Worm (Caenorhabditis elegans) whole organism, young adult: ENCODE measurements around the gene usp-46.
A peak's percentile ranks its signal among the peaks of the same experiment; 100 is the strongest.

ENCODE experiments used
- D2030.7 ChIP-seq: fragments of 200-800 bp; sonication (Bioruptor generic); IDR thresholded peaks from 2 replicates; pipeline ENCODE4 v1.3.6; 2022; ENCODE audit warnings: missing genetic modification reagents, missing genetic modification characterization, missing compliant biosample characterization
- F10E7.11 ChIP-seq: sonication (generic microtip); optimal IDR thresholded peaks from 2 replicates; lab custom pipeline; 2017; ENCODE audit warnings: mild to moderate bottlenecking, missing genetic modification characterization, moderate library complexity, missing compliant biosample characterization
- F33H1.4 ChIP-seq: fragments of 200-800 bp; sonication (Bioruptor generic); IDR thresholded peaks from 2 replicates; pipeline ENCODE4 v1.3.6; 2022; ENCODE audit warnings: missing genetic modification reagents, missing genetic modification characterization, missing compliant biosample characterization
- F49E8.2 ChIP-seq: sonication (generic microtip); optimal IDR thresholded peaks from 3 replicates; lab custom pipeline; 2017; ENCODE audit warnings: missing genetic modification characterization, mild to moderate bottlenecking, missing compliant biosample characterization, antibody characterized with exemption, moderate library complexity; ENCODE audit not compliant: insufficient read depth
- F52B5.7 ChIP-seq: sonication (generic microtip); optimal IDR thresholded peaks from 2 replicates; lab custom pipeline; 2016; ENCODE audit warnings: mild to moderate bottlenecking, missing genetic modification characterization, missing compliant biosample characterization
- F57A8.1 ChIP-seq: fragments of 200-800 bp; sonication (Bioruptor generic); optimal IDR thresholded peaks from 2 replicates; lab custom pipeline; 2018; ENCODE audit warnings: mild to moderate bottlenecking, missing genetic modification characterization, moderate library complexity, missing compliant biosample characterization
- K12H6.12 ChIP-seq: fragments of 200-800 bp; sonication (Bioruptor generic); optimal IDR thresholded peaks from 2 replicates; lab custom pipeline; 2018; ENCODE audit warnings: mild to moderate bottlenecking, missing genetic modification characterization, missing compliant biosample characterization
- Y53G8AR.9 ChIP-seq: fragments of 200-800 bp; sonication (Bioruptor generic); conservative IDR thresholded peaks from 2 replicates; pipeline ENCODE4 v1.3.6; 2022; ENCODE audit warnings: missing genetic modification reagents, missing genetic modification characterization, missing compliant biosample characterization
- akir-1 ChIP-seq: fragments of 200-800 bp; sonication (Bioruptor generic); optimal IDR thresholded peaks from 2 replicates; lab custom pipeline; 2018; ENCODE audit warnings: mild to moderate bottlenecking, missing genetic modification characterization, moderate library complexity, missing compliant biosample characterization
- ama-1 ChIP-seq, 3 experiments: fragments of 150-350 bp in 1 of 3; sonication (generic microtip) in 2 of 3; optimal IDR thresholded peaks; 2 replicates each; lab custom pipeline; 2014 to 2018; ENCODE audit warnings: missing biosample characterization in 2 of 3, missing genetic modification characterization in 2 of 3, missing genetic modification reagents in 2 of 3
- attf-3 ChIP-seq: fragments of 200-800 bp; sonication (Bioruptor generic); conservative IDR thresholded peaks from 2 replicates; pipeline ENCODE4 v1.3.6; 2022; ENCODE audit warnings: missing genetic modification reagents, missing genetic modification characterization, missing compliant biosample characterization
- attf-5 ChIP-seq: fragments of 200-800 bp; sonication (Bioruptor generic); optimal IDR thresholded peaks from 2 replicates; lab custom pipeline; 2018; ENCODE audit warnings: mild to moderate bottlenecking, missing genetic modification characterization, missing compliant biosample characterization
- cebp-1 ChIP-seq, 2 experiments: fragments of 200-800 bp in 1 of 2; sonication (Bioruptor generic) in 1 of 2; sonication (generic microtip) in 1 of 2; IDR thresholded peaks in 1 of 2; optimal IDR thresholded peaks in 1 of 2; 2 replicates each; pipeline versions ENCODE4 v1.3.6 to Lab custom; 2017 to 2022; ENCODE audit warnings: missing compliant biosample characterization in 2 of 2, missing genetic modification characterization in 2 of 2, mild to moderate bottlenecking in 1 of 2, missing genetic modification reagents in 1 of 2, moderate library complexity in 1 of 2
- ceh-40 ChIP-seq: fragments of 200-800 bp; sonication (Bioruptor generic); IDR thresholded peaks from 2 replicates; pipeline ENCODE4 v1.3.6; 2022; ENCODE audit warnings: missing genetic modification characterization, missing compliant biosample characterization
- ceh-58 ChIP-seq: fragments of 200-800 bp; sonication (Bioruptor generic); IDR thresholded peaks from 2 replicates; pipeline ENCODE4 v1.3.6; 2022; ENCODE audit warnings: missing genetic modification characterization, missing compliant biosample characterization
- ceh-79 ChIP-seq: sonication (generic microtip); optimal IDR thresholded peaks from 2 replicates; lab custom pipeline; 2017; ENCODE audit warnings: mild to moderate bottlenecking, missing genetic modification characterization, missing compliant biosample characterization
- dox-1 ChIP-seq: fragments of 200-800 bp; sonication (Bioruptor generic); IDR thresholded peaks from 2 replicates; pipeline ENCODE4 v1.3.6; 2022; ENCODE audit warnings: missing genetic modification reagents, missing genetic modification characterization, missing compliant biosample characterization
- dpff-1 ChIP-seq: sonication (generic microtip); optimal IDR thresholded peaks from 2 replicates; lab custom pipeline; 2017; ENCODE audit warnings: mild to moderate bottlenecking, missing genetic modification characterization, missing compliant biosample characterization
- efl-1 ChIP-seq: fragments of 150-350 bp; optimal IDR thresholded peaks from 2 replicates; lab custom pipeline; 2014; ENCODE audit warnings: missing biosample characterization, missing genetic modification reagents, missing genetic modification characterization
- hmg-1.2 ChIP-seq: fragments of 200-800 bp; sonication (Bioruptor generic); IDR thresholded peaks from 2 replicates; pipeline ENCODE4 v1.3.6; 2022; ENCODE audit warnings: missing genetic modification reagents, missing genetic modification characterization, missing compliant biosample characterization
- hmg-20 ChIP-seq: fragments of 200-800 bp; sonication (Bioruptor generic); IDR thresholded peaks from 2 replicates; pipeline ENCODE4 v1.3.6; 2022; ENCODE audit warnings: missing genetic modification reagents, missing genetic modification characterization, missing compliant biosample characterization
- lin-35 ChIP-seq, 3 experiments: fragments of 150-350 bp in 2 of 3; sonication (generic microtip) in 1 of 3; optimal IDR thresholded peaks; 2 replicates each; lab custom pipeline; 2014 to 2018; ENCODE audit warnings: missing biosample characterization in 3 of 3, missing genetic modification characterization in 3 of 3, missing genetic modification reagents in 3 of 3
- lin-54 ChIP-seq: fragments of 200-800 bp; sonication (Bioruptor generic); optimal IDR thresholded peaks from 2 replicates; lab custom pipeline; 2018; ENCODE audit warnings: mild to moderate bottlenecking, missing genetic modification characterization, missing compliant biosample characterization
- lsl-1 ChIP-seq: fragments of 200-800 bp; sonication (Bioruptor generic); optimal IDR thresholded peaks from 2 replicates; lab custom pipeline; 2018; ENCODE audit warnings: mild to moderate bottlenecking, missing genetic modification characterization, moderate library complexity, missing compliant biosample characterization
- lsy-27 ChIP-seq: sonication (generic microtip); optimal IDR thresholded peaks from 2 replicates; lab custom pipeline; 2017; ENCODE audit warnings: missing genetic modification characterization, mild to moderate bottlenecking, missing compliant biosample characterization, antibody characterized with exemption, missing genotype, borderline replicate concordance; ENCODE audit not compliant: insufficient read depth
- madf-6 ChIP-seq: fragments of 200-800 bp; sonication (Bioruptor generic); IDR thresholded peaks from 2 replicates; pipeline ENCODE4 v1.3.6; 2022; ENCODE audit warnings: missing genetic modification reagents, missing genetic modification characterization, missing compliant biosample characterization
- madf-8 ChIP-seq: fragments of 200-800 bp; sonication (Bioruptor generic); conservative IDR thresholded peaks from 2 replicates; pipeline ENCODE4 v1.3.6; 2022; ENCODE audit warnings: missing genetic modification reagents, missing genetic modification characterization, missing compliant biosample characterization
- nfyb-1 ChIP-seq: fragments of 200-800 bp; sonication (Bioruptor generic); IDR thresholded peaks from 2 replicates; pipeline ENCODE4 v1.3.6; 2022; ENCODE audit warnings: missing genetic modification reagents, missing genetic modification characterization, missing compliant biosample characterization
- nhr-27 ChIP-seq: fragments of 200-800 bp; sonication (Bioruptor generic); optimal IDR thresholded peaks from 2 replicates; lab custom pipeline; 2018; ENCODE audit warnings: mild to moderate bottlenecking, missing genetic modification characterization, moderate library complexity, missing compliant biosample characterization
- nhr-80 ChIP-seq: sonication (generic microtip); optimal IDR thresholded peaks from 2 replicates; lab custom pipeline; 2016; ENCODE audit warnings: missing genetic modification characterization, missing compliant biosample characterization
- nhr-90 ChIP-seq: sonication (generic microtip); optimal IDR thresholded peaks from 2 replicates; lab custom pipeline; 2016; ENCODE audit warnings: missing genotype, mild to moderate bottlenecking, missing genetic modification characterization, missing compliant biosample characterization
- pbrm-1 ChIP-seq: fragments of 200-800 bp; sonication (Bioruptor generic); IDR thresholded peaks from 2 replicates; pipeline ENCODE4 v1.3.6; 2022; ENCODE audit warnings: missing genetic modification reagents, missing genetic modification characterization, missing compliant biosample characterization
- rcor-1 ChIP-seq: fragments of 200-800 bp; sonication (Bioruptor generic); IDR thresholded peaks from 2 replicates; pipeline ENCODE4 v1.3.6; 2022; ENCODE audit warnings: missing genetic modification reagents, missing genetic modification characterization, missing compliant biosample characterization
- rpc-1 ChIP-seq, 2 experiments: fragments of 150-350 bp in 1 of 2; sonication (generic microtip) in 1 of 2; optimal IDR thresholded peaks; 2 replicates each; lab custom pipeline; 2014 to 2018; ENCODE audit warnings: missing biosample characterization in 1 of 2, missing genetic modification characterization in 1 of 2, missing genetic modification reagents in 1 of 2, missing genotype in 1 of 2
- snpc-1.1 ChIP-seq: sonication (generic microtip); optimal IDR thresholded peaks from 2 replicates; lab custom pipeline; 2017; ENCODE audit warnings: missing genetic modification characterization, mild to moderate bottlenecking, missing compliant biosample characterization, antibody characterized with exemption, moderate library complexity, missing genotype, missing genetic modification reagents; ENCODE audit not compliant: insufficient read depth
- snpc-3.4 ChIP-seq: sonication (generic microtip); optimal IDR thresholded peaks from 2 replicates; lab custom pipeline; 2017; ENCODE audit warnings: missing genetic modification characterization, mild to moderate bottlenecking, missing compliant biosample characterization, antibody characterized with exemption, moderate library complexity, missing genotype, missing genetic modification reagents
- tbp1 ChIP-seq: fragments of 200-800 bp; sonication (Bioruptor generic); optimal IDR thresholded peaks from 2 replicates; lab custom pipeline; 2018; ENCODE audit warnings: mild to moderate bottlenecking, missing genetic modification characterization, missing compliant biosample characterization
- tlf-1 ChIP-seq: fragments of 200-800 bp; sonication (Bioruptor generic); optimal IDR thresholded peaks from 2 replicates; lab custom pipeline; 2018; ENCODE audit warnings: mild to moderate bottlenecking, missing genetic modification characterization, missing compliant biosample characterization
- zfh-2 ChIP-seq: fragments of 200-800 bp; sonication (Bioruptor generic); conservative IDR thresholded peaks from 2 replicates; pipeline ENCODE4 v1.3.6; 2022; ENCODE audit warnings: missing genetic modification reagents, missing genetic modification characterization, missing compliant biosample characterization
- ztf-18 ChIP-seq: sonication (generic microtip); optimal IDR thresholded peaks from 2 replicates; lab custom pipeline; 2016; ENCODE audit warnings: missing genotype, mild to moderate bottlenecking, missing genetic modification characterization, missing compliant biosample characterization
- ztf-25 ChIP-seq: fragments of 200-800 bp; sonication (Bioruptor generic); IDR thresholded peaks from 2 replicates; pipeline ENCODE4 v1.3.6; 2022; ENCODE audit warnings: missing genetic modification reagents, missing genetic modification characterization, missing compliant biosample characterization
- ztf-6 ChIP-seq: fragments of 200-800 bp; sonication (Bioruptor generic); IDR thresholded peaks from 2 replicates; pipeline ENCODE4 v1.3.6; 2022; ENCODE audit warnings: missing genetic modification reagents, missing genetic modification characterization, missing compliant biosample characterization

Gene usp-46

DNA sequence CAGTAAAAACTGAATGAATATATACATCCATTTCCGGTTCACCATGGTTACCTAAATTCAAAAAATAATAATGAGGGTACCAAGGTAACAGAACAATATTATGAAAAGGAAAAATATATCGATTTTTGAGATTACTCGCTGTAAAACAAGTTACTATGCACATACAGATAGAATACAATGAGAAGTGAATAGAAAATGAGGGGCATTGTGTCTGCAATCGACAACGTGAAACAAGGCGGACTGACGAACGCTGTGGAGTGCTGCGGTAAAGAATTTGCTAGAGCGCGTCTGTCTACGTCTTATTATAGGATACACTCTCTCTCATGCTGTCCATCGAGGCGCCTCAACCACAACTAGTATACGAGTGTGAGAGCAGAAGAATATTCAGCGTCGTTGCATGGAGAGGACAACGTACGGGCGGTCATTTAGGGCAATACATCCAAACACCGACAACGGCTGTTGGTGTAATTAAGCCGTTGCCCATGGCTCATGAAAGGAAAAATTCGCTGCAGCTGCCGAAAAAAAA, 40.7 kb downstream of the usp-46 start, which contains the start of gene cnx-1:
TSS of gene cnx-1 (minus strand) at position 51 of the 526 bp plus-strand sequence.
- TF ChIP-seq F52B5.7, result no peak
- no peak for TF ChIP-seq tbp1
- no peak for TF ChIP-seq ceh-79 (tag; lab: Kevin White, UChicago)
- TF ChIP-seq dox-1 (GFP tag; lab: Robert Waterston, UW), result peak; percentile 8; the same call in 1 of the 2 replicates
- TF ChIP-seq Y53G8AR.9 (GFP tag; lab: Robert Waterston, UW), result 0 out of 2 replicates have a peak, but pooled peaks have one; percentile 15
- TF ChIP-seq pbrm-1 (GFP tag; lab: Robert Waterston, UW), result peak; percentile 42; the same call in 1 of the 2 replicates
- TF ChIP-seq F10E7.11, result no peak
- TF ChIP-seq hmg-1.2 (GFP tag; lab: Robert Waterston, UW), result peak; percentile 37; the same call in 1 of the 2 replicates
- no peak for TF ChIP-seq D2030.7 (GFP tag; lab: Robert Waterston, UW)
- no peak for TF ChIP-seq F57A8.1
- TF ChIP-seq ztf-25 (GFP tag; lab: Robert Waterston, UW), result no peak
- TF ChIP-seq nhr-80, result peak; percentile 2
- TF ChIP-seq ceh-40, result no peak
- 0 out of 2 replicates have a peak, but pooled peaks have one; percentile 35 for TF ChIP-seq rcor-1 (GFP tag; lab: Robert Waterston, UW)
- TF ChIP-seq akir-1 (GFP tag; lab: Kevin White, UChicago), result no peak
- no peak for TF ChIP-seq snpc-1.1 (tag; lab: Kevin White, UChicago)
- TF ChIP-seq nfyb-1 (GFP tag; lab: Robert Waterston, UW), result no peak
- TF ChIP-seq ceh-58, result no peak
- TF ChIP-seq cebp-1 (GFP tag; IDR thresholded peaks at IDR 0.05; lab: Robert Waterston, UW), result no peak
- peak; percentile 25 for TF ChIP-seq cebp-1 (tag; optimal IDR thresholded peaks at IDR 0.05; lab: Kevin White, UChicago)
- TF ChIP-seq attf-3 (GFP tag; lab: Robert Waterston, UW), result no peak

DNA sequence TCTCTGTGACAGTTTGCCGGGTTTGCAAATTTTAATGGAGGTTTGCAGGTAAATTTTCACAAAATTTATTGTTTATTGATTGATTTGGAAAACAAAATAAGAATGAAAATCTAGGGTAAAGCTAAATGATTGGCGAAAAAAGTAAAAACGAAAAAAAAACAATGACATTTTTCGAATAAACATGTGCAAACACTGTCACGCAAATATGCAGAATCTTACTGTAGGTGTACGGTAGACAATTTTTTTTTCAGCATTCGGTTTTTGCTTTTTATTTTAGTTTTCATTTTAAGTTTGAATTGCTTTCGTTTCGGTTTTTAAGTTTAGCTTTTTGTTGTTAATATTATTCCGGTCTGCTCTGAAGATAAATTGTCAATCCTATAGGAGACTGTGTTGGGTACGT, 41.5 kb downstream of the usp-46 start:
- TF ChIP-seq efl-1 (GFP tag; lab: Kevin White, UChicago) (peak; percentile 35), lin-54 (GFP tag; lab: Kevin White, UChicago) (peak; percentile 45), dpff-1 (tag; lab: Kevin White, UChicago) (no peak), nhr-27 (tag; lab: Kevin White, UChicago) (no peak), lsy-27 (tag; lab: Kevin White, UChicago) (no peak), nhr-90 (tag; lab: Kevin White, UChicago) (no peak), lsl-1 (GFP tag; lab: Kevin White, UChicago) (peak; percentile 93), rcor-1 (GFP tag; lab: Robert Waterston, UW) (no peak), dox-1 (GFP tag; lab: Robert Waterston, UW) (peak; percentile 30; the same call in 1 of the 2 replicates), madf-6 (peak; percentile 60), F33H1.4 (peak; percentile 31), madf-8 (GFP tag; lab: Robert Waterston, UW) (0 out of 2 replicates have a peak, but pooled peaks have one; percentile 24), snpc-3.4 (peak; percentile 1), F49E8.2 (tag; lab: Kevin White, UChicago) (peak; percentile 26)

DNA sequence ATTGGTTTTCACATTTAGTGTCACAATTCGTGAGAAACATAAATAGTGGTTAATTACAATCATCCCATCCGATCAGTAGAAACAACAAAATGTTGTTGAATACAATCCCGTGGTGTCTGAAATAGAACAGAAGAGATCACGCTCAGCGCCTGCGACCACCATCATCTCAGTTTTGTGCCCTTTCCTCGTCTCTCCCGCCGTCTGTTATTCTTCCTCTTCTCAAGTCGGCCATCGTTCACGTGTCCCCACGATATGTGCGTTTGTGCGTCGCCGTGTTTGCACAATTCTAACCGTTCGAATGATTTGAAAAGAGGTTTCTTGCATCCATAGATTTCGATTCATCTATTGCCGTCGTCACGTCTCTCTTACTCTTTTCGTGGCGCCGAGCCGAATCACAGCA, 42.3 kb downstream of the usp-46 start, which contains the start of gene panl-3:
TSS of gene panl-3 (plus strand) at position 294 of the 400 bp plus-strand sequence.
- TF ChIP-seq attf-5 (peak; percentile 88), D2030.7 (GFP tag; lab: Robert Waterston, UW) (0 out of 2 replicates have a peak, but pooled peaks have one; percentile 19), K12H6.12 (tag; lab: Kevin White, UChicago) (peak; percentile 56), ztf-18 (peak; percentile 31), zfh-2 (peak; percentile 83), rpc-1 (optimal IDR thresholded peaks at IDR 0.05; lab: Kevin White, UChicago) (no peak), rpc-1 (tag; optimal IDR thresholded peaks at IDR 0.05; lab: Kevin White, UChicago) (no peak), hmg-20 (no peak), ztf-6 (GFP tag; lab: Robert Waterston, UW) (0 out of 2 replicates have a peak, but pooled peaks have one; percentile 66), lin-35 (GFP tag; optimal IDR thresholded peaks at IDR 0.05; lab: Kevin White, UChicago) (no peak), hmg-1.2 (GFP tag; lab: Robert Waterston, UW) (peak; percentile 46; the same call in 1 of the 2 replicates), cebp-1 (GFP tag; IDR thresholded peaks at IDR 0.05; lab: Robert Waterston, UW) (peak; percentile 47; the same call in 1 of the 2 replicates), cebp-1 (tag; optimal IDR thresholded peaks at IDR 0.05; lab: Kevin White, UChicago) (peak; percentile 64), tlf-1 (GFP tag; lab: Kevin White, UChicago) (no peak), nfyb-1 (GFP tag; lab: Robert Waterston, UW) (0 out of 2 replicates have a peak, but pooled peaks have one; percentile 18), ama-1 (optimal IDR thresholded peaks at IDR 0.05; lab: Kevin White, UChicago) (peak; percentile 22), ama-1 (GFP tag; optimal IDR thresholded peaks at IDR 0.05; lab: Kevin White, UChicago) (no peak), F49E8.2 (tag; lab: Kevin White, UChicago) (no peak)
